Worm (Caenorhabditis elegans) whole organism, L3 larva: ENCODE data around the gene EEED8.14.
A peak's percentile ranks its signal among the peaks of the same experiment; 100 is the strongest.

Source experiments
- R02D3.7 ChIP-seq: fragments of 150-350 bp; optimal IDR thresholded peaks from 2 replicates; lab custom pipeline; 2014; ENCODE audit warnings: missing biosample characterization, missing genetic modification characterization
- aly-2 ChIP-seq: fragments of 150-350 bp; optimal IDR thresholded peaks from 2 replicates; lab custom pipeline; 2014; ENCODE audit warnings: missing biosample characterization, missing genetic modification characterization
- ama-1 ChIP-seq: fragments of 150-350 bp; optimal IDR thresholded peaks from 2 replicates; lab custom pipeline; 2018
- ceh-28 ChIP-seq: fragments of 150-350 bp; optimal IDR thresholded peaks from 2 replicates; lab custom pipeline; 2014; ENCODE audit warnings: missing biosample characterization, missing genetic modification reagents, missing genetic modification characterization
- ceh-82 ChIP-seq: fragments of 150-350 bp; optimal IDR thresholded peaks from 2 replicates; lab custom pipeline; 2014; ENCODE audit warnings: missing biosample characterization, missing genetic modification characterization
- egl-27 ChIP-seq: sonication (generic microtip); optimal IDR thresholded peaks from 4 replicates; lab custom pipeline; 2017; ENCODE audit warnings: missing biosample characterization, missing genetic modification reagents, missing genetic modification characterization
- elt-1 ChIP-seq: fragments of 150-350 bp; optimal IDR thresholded peaks from 2 replicates; lab custom pipeline; 2014; ENCODE audit warnings: missing biosample characterization, missing genetic modification characterization
- elt-2 ChIP-seq: sonication (generic microtip); optimal IDR thresholded peaks from 2 replicates; lab custom pipeline; 2016; ENCODE audit warnings: missing genetic modification reagents, mild to moderate bottlenecking, missing genetic modification characterization, missing compliant biosample characterization
- elt-3 ChIP-seq, 3 experiments: fragments of 150-350 bp in 1 of 3; sonication (generic microtip) in 2 of 3; optimal IDR thresholded peaks; 2 replicates in 2 of 3; 4 replicates in 1 of 3; lab custom pipeline; 2014 to 2017; ENCODE audit warnings: missing biosample characterization in 3 of 3, missing genetic modification characterization in 3 of 3
- eor-1 ChIP-seq, 2 experiments: fragments of 150-350 bp; optimal IDR thresholded peaks; 2 replicates each; lab custom pipeline; 2014 to 2018; ENCODE audit warnings: missing biosample characterization in 2 of 2, missing genetic modification characterization in 2 of 2
- fkh-10 ChIP-seq: sonication (generic microtip); optimal IDR thresholded peaks from 2 replicates; lab custom pipeline; 2017; ENCODE audit warnings: missing biosample characterization, missing genetic modification reagents, missing genetic modification characterization
- fkh-2 ChIP-seq: fragments of 150-350 bp; optimal IDR thresholded peaks from 2 replicates; lab custom pipeline; 2014; ENCODE audit warnings: missing biosample characterization, missing genetic modification reagents, missing genetic modification characterization
- fos-1 ChIP-seq: fragments of 150-350 bp; optimal IDR thresholded peaks from 2 replicates; lab custom pipeline; 2014; ENCODE audit warnings: missing biosample characterization, missing genetic modification characterization
- hmg-11 ChIP-seq: sonication (generic microtip); optimal IDR thresholded peaks from 2 replicates; lab custom pipeline; 2016; ENCODE audit warnings: missing genetic modification characterization, missing compliant biosample characterization
- jun-1 ChIP-seq: fragments of 150-350 bp; optimal IDR thresholded peaks from 2 replicates; lab custom pipeline; 2014; ENCODE audit warnings: missing biosample characterization, missing genetic modification reagents, missing genetic modification characterization
- lin-39 ChIP-seq: fragments of 150-350 bp; optimal IDR thresholded peaks from 2 replicates; lab custom pipeline; 2018; ENCODE audit warnings: missing biosample characterization, missing genetic modification reagents, missing genetic modification characterization
- lsy-12 ChIP-seq: sonication (generic microtip); optimal IDR thresholded peaks from 2 replicates; lab custom pipeline; 2016; ENCODE audit warnings: mild to moderate bottlenecking, missing genetic modification characterization, missing compliant biosample characterization
- mdl-1 ChIP-seq: fragments of 150-350 bp; optimal IDR thresholded peaks from 2 replicates; lab custom pipeline; 2014; ENCODE audit warnings: missing biosample characterization, missing genetic modification characterization
- mml-1 ChIP-seq: fragments of 150-350 bp; sonication (generic microtip); optimal IDR thresholded peaks from 3 replicates; lab custom pipeline; 2014; ENCODE audit warnings: missing biosample characterization, missing genetic modification characterization
- nfya-1 ChIP-seq: sonication (generic microtip); optimal IDR thresholded peaks from 2 replicates; lab custom pipeline; 2017; ENCODE audit warnings: missing genetic modification characterization, mild to moderate bottlenecking, missing compliant biosample characterization, antibody characterized with exemption, moderate library complexity; ENCODE audit not compliant: insufficient read depth
- nhr-11 ChIP-seq: fragments of 150-350 bp; optimal IDR thresholded peaks from 2 replicates; lab custom pipeline; 2014; ENCODE audit warnings: missing biosample characterization, missing genetic modification characterization
- nhr-12 ChIP-seq: fragments of 150-350 bp; optimal IDR thresholded peaks from 2 replicates; lab custom pipeline; 2014; ENCODE audit warnings: missing biosample characterization, missing genetic modification characterization
- nhr-23 ChIP-seq: fragments of 150-350 bp; optimal IDR thresholded peaks from 2 replicates; lab custom pipeline; 2014; ENCODE audit warnings: missing biosample characterization, missing genetic modification reagents, missing genetic modification characterization
- nhr-237 ChIP-seq: fragments of 150-350 bp; optimal IDR thresholded peaks from 2 replicates; lab custom pipeline; 2014; ENCODE audit warnings: missing biosample characterization, missing genetic modification characterization
- nhr-25 ChIP-seq: sonication (generic microtip); optimal IDR thresholded peaks from 2 replicates; lab custom pipeline; 2017; ENCODE audit warnings: missing biosample characterization, missing genetic modification characterization
- nhr-28 ChIP-seq: fragments of 150-350 bp; optimal IDR thresholded peaks from 2 replicates; lab custom pipeline; 2014; ENCODE audit warnings: missing biosample characterization, missing genetic modification characterization
- nhr-43 ChIP-seq: sonication (generic microtip); optimal IDR thresholded peaks from 2 replicates; lab custom pipeline; 2016; ENCODE audit warnings: mild to moderate bottlenecking, missing genetic modification characterization, missing compliant biosample characterization; ENCODE audit not compliant: poor library complexity, severe bottlenecking
- nhr-67 ChIP-seq: fragments of 150-350 bp; optimal IDR thresholded peaks from 2 replicates; lab custom pipeline; 2014; ENCODE audit warnings: missing biosample characterization, missing genetic modification characterization
- nhr-77 ChIP-seq: fragments of 150-350 bp; optimal IDR thresholded peaks from 2 replicates; lab custom pipeline; 2014; ENCODE audit warnings: missing biosample characterization, missing genetic modification characterization
- pha-4 ChIP-seq: fragments of 150-350 bp; optimal IDR thresholded peaks from 2 replicates; lab custom pipeline; 2014; ENCODE audit warnings: missing biosample characterization, missing genetic modification reagents, missing genetic modification characterization
- pqm-1 ChIP-seq: fragments of 150-350 bp; optimal IDR thresholded peaks from 2 replicates; lab custom pipeline; 2017; ENCODE audit warnings: missing biosample characterization, missing genetic modification characterization, inconsistent platforms
- sea-2 ChIP-seq: fragments of 150-350 bp; sonication (generic microtip); optimal IDR thresholded peaks from 4 replicates; lab custom pipeline; 2014; ENCODE audit warnings: missing biosample characterization, missing genetic modification reagents, missing genetic modification characterization
- skn-1 ChIP-seq: fragments of 150-350 bp; optimal IDR thresholded peaks from 2 replicates; lab custom pipeline; 2014; ENCODE audit warnings: missing biosample characterization, missing genetic modification characterization
- tbx-2 ChIP-seq: sonication (generic microtip); optimal IDR thresholded peaks from 2 replicates; lab custom pipeline; 2016; ENCODE audit warnings: mild to moderate bottlenecking, missing genetic modification characterization, missing compliant biosample characterization
- ztf-11 ChIP-seq: fragments of 150-350 bp; optimal IDR thresholded peaks from 2 replicates; lab custom pipeline; 2014; ENCODE audit warnings: missing biosample characterization, missing genetic modification characterization
- ztf-4 ChIP-seq: fragments of 150-350 bp; optimal IDR thresholded peaks from 2 replicates; lab custom pipeline; 2014; ENCODE audit warnings: missing biosample characterization, missing genetic modification characterization

Gene EEED8.14

DNA sequence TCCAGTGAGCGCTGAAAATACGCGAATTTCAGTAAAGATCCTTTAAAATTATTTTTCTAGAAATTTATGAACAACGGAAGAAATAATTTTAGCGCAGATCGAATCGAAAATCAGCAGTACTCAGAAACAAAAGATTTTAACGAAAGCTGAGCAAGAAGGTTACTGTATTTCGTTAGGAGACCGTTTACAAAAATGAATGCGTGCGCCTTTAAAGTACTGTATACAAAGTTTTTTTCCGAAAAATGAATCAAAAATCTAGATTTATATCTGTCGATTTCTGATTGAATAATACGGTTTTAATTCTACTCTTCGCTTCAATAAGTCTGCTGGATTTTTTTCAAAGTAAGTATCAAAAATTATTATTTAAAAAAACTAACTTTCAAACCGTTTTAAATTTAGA, at the start of gene EEED8.14, which contains the start of gene EEED8.3:
Gene EEED8.14 (minus strand): TSS at position 13 of the 400 bp plus-strand sequence.
Gene EEED8.3 (plus strand): TSS at position 237 of the 400 bp plus-strand sequence.
- no peak for TF ChIP-seq egl-27 (tag; lab: Kevin White, UChicago)
- no peak for TF ChIP-seq mml-1 (tag; lab: Kevin White, UChicago)
- no peak for TF ChIP-seq ztf-11 (tag; lab: Kevin White, UChicago)
- TF ChIP-seq nhr-237 (tag; lab: Kevin White, UChicago) = no peak
- TF ChIP-seq fos-1 (tag; lab: Kevin White, UChicago) = no peak
- no peak for TF ChIP-seq pha-4
- TF ChIP-seq elt-1 (tag; lab: Kevin White, UChicago) = no peak
- TF ChIP-seq nhr-67 = no peak
- no peak for TF ChIP-seq ztf-4 (tag; lab: Kevin White, UChicago)
- TF ChIP-seq nfya-1 (tag; lab: Kevin White, UChicago) = no peak
- TF ChIP-seq jun-1 = no peak
- TF ChIP-seq ama-1 (lab: Kevin White, UChicago) = no peak
- no peak for TF ChIP-seq sea-2 (GFP tag; lab: Kevin White, UChicago)
- TF ChIP-seq fkh-2 (tag; lab: Kevin White, UChicago) = no peak
- TF ChIP-seq nhr-77 (tag; lab: Kevin White, UChicago) = no peak
- TF ChIP-seq eor-1 (tag; optimal IDR thresholded peaks at IDR 0.05; lab: Kevin White, UChicago) = no peak
- TF ChIP-seq lin-39 (tag; lab: Kevin White, UChicago) = no peak
- no peak for TF ChIP-seq nhr-43 (tag; lab: Kevin White, UChicago)
- no peak for TF ChIP-seq elt-3 (tag; optimal IDR thresholded peaks at IDR 0.05; lab: Kevin White, UChicago)
- TF ChIP-seq, all 47 proteins: peak for 0

DNA sequence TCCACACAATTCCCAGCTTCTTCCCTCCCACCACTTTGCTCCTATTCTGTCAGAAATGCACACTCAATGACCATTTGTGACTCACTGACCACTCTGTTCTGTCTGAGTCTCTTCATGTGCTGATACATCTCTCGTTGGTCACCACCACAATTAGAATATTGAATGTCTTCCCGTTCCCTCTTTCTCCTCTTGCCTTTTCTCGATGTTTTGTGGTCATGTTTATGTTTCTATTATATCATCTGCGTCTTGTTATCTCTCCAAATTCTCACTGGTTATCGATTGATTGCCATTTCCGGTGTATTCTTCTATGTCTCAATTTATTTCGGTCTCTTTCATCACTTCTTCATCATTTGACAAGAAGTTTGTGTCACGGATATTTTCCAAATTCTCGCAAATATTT, 47.1 kb upstream of the EEED8.14 start:
- TF ChIP-seq fos-1 (tag; lab: Kevin White, UChicago) = no peak
- TF ChIP-seq pqm-1 (tag; lab: Kevin White, UChicago) = peak; percentile 22
- peak; percentile 47 for TF ChIP-seq ceh-28 (tag; lab: Kevin White, UChicago)
- TF ChIP-seq ama-1 (lab: Kevin White, UChicago) = no peak
- no peak for TF ChIP-seq R02D3.7 (tag; lab: Kevin White, UChicago)
- no peak for TF ChIP-seq nhr-28 (tag; lab: Kevin White, UChicago)
- TF ChIP-seq hmg-11 = no peak
- no peak for TF ChIP-seq tbx-2 (tag; lab: Kevin White, UChicago)

DNA sequence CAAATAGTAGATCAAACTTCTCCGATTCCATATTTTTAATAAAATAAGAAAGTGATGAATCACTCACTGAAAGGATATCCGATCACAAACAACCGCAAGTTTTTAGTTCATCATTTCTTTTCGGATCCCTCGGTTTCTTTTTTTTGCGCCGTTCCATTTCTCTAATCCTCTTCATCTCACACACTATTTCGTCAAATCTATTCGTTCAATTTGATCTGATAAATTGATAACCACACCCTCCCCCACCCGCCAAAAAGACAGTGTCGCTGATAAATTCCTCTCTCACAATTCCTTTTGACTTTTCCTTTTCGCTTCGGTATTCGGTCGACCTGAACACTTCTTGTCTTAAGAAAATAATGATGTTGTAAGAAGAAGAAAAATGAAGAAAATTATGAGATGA, 45.7 kb upstream of the EEED8.14 start:
- TF ChIP-seq elt-2 (tag; lab: Kevin White, UChicago) = no peak
- peak; percentile 38 for TF ChIP-seq nhr-25 (tag; lab: Kevin White, UChicago)
- peak in 1 of 3 experiments; percentile 80 for TF ChIP-seq elt-3 (tag; optimal IDR thresholded peaks at IDR 0.05; lab: Kevin White, UChicago)
- peak; percentile 12 for TF ChIP-seq nhr-23 (tag; lab: Kevin White, UChicago)

DNA sequence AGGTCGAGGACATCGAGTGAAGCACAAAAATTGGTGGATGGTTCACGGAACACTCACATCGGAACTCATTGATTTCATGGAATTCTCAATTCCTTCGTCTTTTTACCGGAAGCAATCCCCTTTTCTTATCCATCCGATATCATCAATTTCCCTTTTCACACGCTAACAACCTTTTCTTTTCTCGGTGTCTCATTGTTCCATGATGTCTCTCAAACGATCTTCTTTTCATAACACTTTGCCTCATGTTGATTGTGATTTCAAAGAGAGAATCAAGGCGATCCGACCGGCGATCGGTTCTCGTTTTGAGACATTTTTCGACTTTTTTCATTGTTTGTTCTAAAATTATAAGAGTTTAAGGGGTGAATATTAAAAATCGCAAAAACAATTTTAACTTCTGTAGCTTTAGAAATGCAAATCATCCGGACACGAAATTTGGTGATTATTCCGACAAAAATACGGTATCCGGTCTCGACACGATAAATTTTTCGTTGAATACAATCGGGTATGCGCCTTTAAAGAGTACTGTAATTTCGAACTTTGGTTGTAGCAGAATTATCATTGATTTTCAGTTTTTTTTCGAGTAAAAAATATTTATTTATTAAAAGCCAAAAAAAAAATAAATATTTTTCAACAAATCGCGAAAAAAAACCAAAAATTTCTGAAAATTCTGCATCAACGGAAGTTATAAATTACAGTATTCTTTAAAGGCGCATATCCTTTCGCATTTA, 45.0 kb upstream of the EEED8.14 start:
- peak in 1 of 3 experiments; percentile 16 for TF ChIP-seq elt-3 (tag; optimal IDR thresholded peaks at IDR 0.05; lab: Kevin White, UChicago)
- TF ChIP-seq mdl-1 (tag; lab: Kevin White, UChicago) = no peak

DNA sequence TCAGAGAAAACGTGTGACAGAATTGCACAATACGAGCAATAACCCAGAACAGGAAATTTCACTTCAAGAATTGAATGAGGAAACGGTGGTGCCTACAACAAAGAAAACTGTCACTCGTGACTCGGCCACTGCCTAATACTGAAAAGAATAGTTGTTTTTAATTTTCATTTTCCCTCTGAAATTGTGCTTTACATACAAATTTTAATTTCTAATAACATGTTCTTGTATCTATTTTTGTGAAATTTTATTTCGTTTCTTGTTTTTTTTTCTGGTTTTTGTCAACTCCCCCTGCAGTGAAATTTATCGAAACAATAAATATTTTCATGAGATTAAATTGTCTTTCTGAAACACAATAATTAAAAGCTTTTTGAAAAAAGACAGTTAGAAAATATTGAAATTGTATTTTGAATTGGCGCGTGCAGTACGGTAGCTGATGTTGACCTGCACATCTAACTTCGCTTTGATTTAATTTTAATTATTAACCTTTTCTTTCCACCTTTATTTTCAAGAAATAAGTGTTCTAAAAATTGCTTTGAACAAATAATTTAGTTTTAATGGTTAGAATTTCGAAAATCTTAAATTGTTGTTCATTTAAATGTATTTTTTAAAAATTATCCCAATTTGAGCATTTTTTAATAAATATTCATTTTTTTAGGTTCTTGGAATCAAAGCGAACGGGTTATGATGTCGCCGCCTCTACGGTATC, 42.0 kb upstream of the EEED8.14 start, which contains the start of gene daz-1:
Gene daz-1 (plus strand): TSS at position 656 of the 706 bp plus-strand sequence.
- TF ChIP-seq nhr-237 (tag; lab: Kevin White, UChicago) (no peak), nhr-11 (tag; lab: Kevin White, UChicago) (no peak), pha-4 (no peak), ceh-28 (tag; lab: Kevin White, UChicago) (no peak), lin-39 (tag; lab: Kevin White, UChicago) (no peak), nfya-1 (tag; lab: Kevin White, UChicago) (no peak), aly-2 (tag; lab: Kevin White, UChicago) (no peak), fkh-10 (no peak), elt-3 (tag; optimal IDR thresholded peaks at IDR 0.05; lab: Kevin White, UChicago) (no peak), ztf-11 (tag; lab: Kevin White, UChicago) (no peak), mdl-1 (tag; lab: Kevin White, UChicago) (no peak), hmg-11 (no peak), skn-1 (tag; lab: Kevin White, UChicago) (no peak), nhr-12 (tag; lab: Kevin White, UChicago) (no peak), ama-1 (lab: Kevin White, UChicago) (no peak), lsy-12 (tag; lab: Kevin White, UChicago) (no peak), mml-1 (tag; lab: Kevin White, UChicago) (no peak), ceh-82 (no peak), pqm-1 (tag; lab: Kevin White, UChicago) (no peak), fkh-2 (tag; lab: Kevin White, UChicago) (no peak)
